Fruit fly (Drosophila melanogaster) whole organism, pupa: Measurements from ENCODE around the gene emc.

ENCODE experiments used
- CG12605 ChIP-seq: fragments of 200-800 bp; sonication (Bioruptor generic); IDR thresholded peaks from 2 replicates; pipeline ENCODE4 v1.3.6; 2022; ENCODE audit warnings: missing biosample characterization, missing genetic modification characterization
- CG13204 ChIP-seq: fragments of 200-800 bp; sonication (Bioruptor generic); optimal IDR thresholded peaks from 2 replicates; lab custom pipeline; 2018; ENCODE audit warnings: missing biosample characterization, mild to moderate bottlenecking, missing genetic modification characterization, moderate library complexity
- CG14655 ChIP-seq: fragments of 200-800 bp; sonication (Bioruptor generic); optimal IDR thresholded peaks from 3 replicates; lab custom pipeline; 2017; ENCODE audit warnings: mild to moderate bottlenecking, missing biosample characterization, missing genetic modification reagents, missing genetic modification characterization
- CG15710 ChIP-seq: fragments of 200-800 bp; sonication (Bioruptor generic); optimal IDR thresholded peaks from 2 replicates; lab custom pipeline; 2018; ENCODE audit warnings: missing biosample characterization, mild to moderate bottlenecking, missing genetic modification characterization, moderate library complexity
- CG17806 ChIP-seq: fragments of 200-800 bp; sonication (Bioruptor generic); optimal IDR thresholded peaks from 2 replicates; lab custom pipeline; 2018; ENCODE audit warnings: missing biosample characterization, mild to moderate bottlenecking, missing genetic modification characterization, moderate library complexity
- CG34367 ChIP-seq: fragments of 200-800 bp; sonication (Bioruptor generic); optimal IDR thresholded peaks from 2 replicates; lab custom pipeline; 2018; ENCODE audit warnings: missing biosample characterization, mild to moderate bottlenecking, missing genetic modification characterization
- CG4496 ChIP-seq: fragments of 200-800 bp; sonication (Bioruptor generic); IDR thresholded peaks from 3 replicates; pipeline ENCODE4 v1.3.6; 2022; ENCODE audit warnings: missing biosample characterization, missing genetic modification characterization
- D1 ChIP-seq: fragments of 200-800 bp; sonication (Bioruptor generic); optimal IDR thresholded peaks from 2 replicates; lab custom pipeline; 2018; ENCODE audit warnings: missing biosample characterization, mild to moderate bottlenecking, missing genetic modification characterization, moderate library complexity
- Pif1A ChIP-seq: fragments of 200-800 bp; sonication (Bioruptor generic); optimal IDR thresholded peaks from 3 replicates; lab custom pipeline; 2016; ENCODE audit warnings: missing biosample characterization, missing genetic modification characterization
- Pif1B ChIP-seq: fragments of 200-800 bp; sonication (Bioruptor generic); optimal IDR thresholded peaks from 3 replicates; lab custom pipeline; 2016; ENCODE audit warnings: missing biosample characterization, missing genetic modification characterization
- Snoo ChIP-seq: fragments of 200-800 bp; sonication (Bioruptor generic); optimal IDR thresholded peaks from 3 replicates; lab custom pipeline; 2017; ENCODE audit warnings: missing biosample characterization, mild to moderate bottlenecking, missing genetic modification characterization, inconsistent platforms
- fd96Ca ChIP-seq: fragments of 200-800 bp; sonication (Bioruptor generic); IDR thresholded peaks from 3 replicates; pipeline ENCODE4 v1.3.6; 2022; ENCODE audit warnings: missing biosample characterization, missing genetic modification characterization
- gl ChIP-seq: fragments of 200-800 bp; sonication (Bioruptor generic); optimal IDR thresholded peaks from 2 replicates; lab custom pipeline; 2018; ENCODE audit warnings: missing biosample characterization, mild to moderate bottlenecking, missing genetic modification characterization

DNA sequence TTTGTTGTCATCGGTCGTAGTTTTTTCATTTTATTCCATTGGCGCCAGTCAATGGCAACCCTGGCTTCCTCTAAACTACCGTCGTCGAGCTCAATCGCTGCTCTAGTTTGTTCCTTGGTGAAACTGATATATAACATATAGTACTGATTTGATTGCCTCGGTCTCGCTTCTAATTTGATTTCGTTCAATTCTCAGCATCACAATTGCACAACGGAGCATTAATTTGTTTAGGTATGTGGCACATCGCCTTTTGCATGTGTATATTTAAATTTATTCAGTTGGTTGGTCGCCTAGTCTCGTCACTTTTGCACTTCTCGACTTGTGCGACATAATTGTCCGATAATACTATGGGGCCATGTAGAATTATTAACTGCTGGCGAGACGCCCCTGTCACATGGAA is 18.5 kb downstream of the emc start:
- TF ChIP-seq CG12605 (GFP tag; lab: Robert Waterston, UW) = no peak
- TF ChIP-seq Snoo = no peak
- no peak for TF ChIP-seq CG15710 (tag; lab: Kevin White, UChicago)
- no peak for TF ChIP-seq CG4496 (GFP tag; lab: Robert Waterston, UW)
- no peak for TF ChIP-seq gl (tag; lab: Kevin White, UChicago)
- TF ChIP-seq Pif1B (GFP tag; lab: Kevin White, UChicago) = no peak
- no peak for TF ChIP-seq CG34367 (tag; lab: Kevin White, UChicago)
- TF ChIP-seq CG17806 (tag; lab: Kevin White, UChicago) = no peak
- no peak for TF ChIP-seq Pif1A (GFP tag; lab: Kevin White, UChicago)
- TF ChIP-seq fd96Ca (GFP tag; lab: Robert Waterston, UW) = no peak
- no peak for TF ChIP-seq D1 (tag; lab: Kevin White, UChicago)
- no peak for TF ChIP-seq CG13204 (GFP tag; lab: Kevin White, UChicago)
- no peak for TF ChIP-seq CG14655 (GFP tag; lab: Kevin White, UChicago)
